Fruit fly (Drosophila melanogaster) whole organism, embryonic: ENCODE measurements around the gene udt.

ENCODE experiments used
- CG10366 ChIP-seq: fragments of 200-800 bp; sonication (Bioruptor generic); IDR thresholded peaks from 2 replicates; pipeline ENCODE4 v1.3.6; 2022; ENCODE audit warnings: missing biosample characterization, missing genetic modification characterization
- CG11085 ChIP-seq: fragments of 200-800 bp; sonication (Bioruptor generic); IDR thresholded peaks from 2 replicates; pipeline ENCODE4 v1.3.6; 2022; ENCODE audit warnings: missing biosample characterization, missing genetic modification characterization
- CG11093 ChIP-seq: fragments of 200-800 bp; sonication (Bioruptor generic); IDR thresholded peaks from 3 replicates; pipeline ENCODE4 v1.3.6; 2022; ENCODE audit warnings: missing biosample characterization, missing genetic modification characterization
- CG11723 ChIP-seq: fragments of 200-800 bp; sonication (Bioruptor generic); optimal IDR thresholded peaks from 2 replicates; lab custom pipeline; 2017; ENCODE audit warnings: missing biosample characterization, mild to moderate bottlenecking, missing genetic modification characterization
- CG12659 ChIP-seq: fragments of 200-800 bp; sonication (Bioruptor generic); optimal IDR thresholded peaks from 3 replicates; lab custom pipeline; 2017; ENCODE audit warnings: mild to moderate bottlenecking, missing biosample characterization, missing genetic modification reagents, missing genetic modification characterization
- CG13287 ChIP-seq: fragments of 200-800 bp; sonication (Bioruptor generic); IDR thresholded peaks from 2 replicates; pipeline ENCODE4 v1.3.6; 2022; ENCODE audit warnings: missing biosample characterization, missing genetic modification characterization; ENCODE audit not compliant: partially characterized antibody
- CG14441 ChIP-seq: fragments of 200-800 bp; sonication (Bioruptor generic); IDR thresholded peaks from 2 replicates; pipeline ENCODE4 v1.3.6; 2022; ENCODE audit warnings: missing biosample characterization, missing genetic modification characterization
- CG15011 ChIP-seq: fragments of 200-800 bp; sonication (Bioruptor generic); optimal IDR thresholded peaks from 3 replicates; lab custom pipeline; 2018; ENCODE audit warnings: missing biosample characterization, mild to moderate bottlenecking, missing genetic modification characterization
- CG1647 ChIP-seq: fragments of 200-800 bp; sonication (Bioruptor generic); optimal IDR thresholded peaks from 3 replicates; lab custom pipeline; 2016; ENCODE audit warnings: missing biosample characterization, missing genetic modification characterization
- CG17328 ChIP-seq: fragments of 200-800 bp; sonication (Bioruptor generic); IDR thresholded peaks from 2 replicates; pipeline ENCODE4 v1.3.6; 2022; ENCODE audit warnings: missing biosample characterization, missing genetic modification characterization
- CG18599 ChIP-seq: fragments of 200-800 bp; sonication (Bioruptor generic); optimal IDR thresholded peaks from 3 replicates; lab custom pipeline; 2017; ENCODE audit warnings: missing biosample characterization, missing genetic modification characterization, mild to moderate bottlenecking, moderate library complexity, missing genetic modification reagents
- CG2199 ChIP-seq: fragments of 200-800 bp; sonication (Bioruptor generic); IDR thresholded peaks from 3 replicates; pipeline ENCODE4 v1.3.6; 2022; ENCODE audit warnings: missing biosample characterization, missing genetic modification characterization
- CG30020 ChIP-seq: fragments of 200-800 bp; optimal IDR thresholded peaks from 2 replicates; lab custom pipeline; 2019; ENCODE audit warnings: missing biosample characterization, mild to moderate bottlenecking, missing genetic modification characterization, moderate library complexity
- CG31224 ChIP-seq: fragments of 200-800 bp; sonication (Bioruptor generic); IDR thresholded peaks from 2 replicates; pipeline ENCODE4 v1.3.6; 2022; ENCODE audit warnings: missing biosample characterization, missing genetic modification characterization
- CG6854 ChIP-seq: fragments of 200-800 bp; sonication (Bioruptor generic); optimal IDR thresholded peaks from 3 replicates; lab custom pipeline; 2017; ENCODE audit warnings: missing biosample characterization, mild to moderate bottlenecking, missing genetic modification characterization
- CG7839 ChIP-seq: fragments of 200-800 bp; sonication (Bioruptor generic); optimal IDR thresholded peaks from 3 replicates; lab custom pipeline; 2018; ENCODE audit warnings: missing biosample characterization, mild to moderate bottlenecking, missing genetic modification characterization, moderate library complexity
- CG7987 ChIP-seq: fragments of 200-800 bp; sonication (Bioruptor generic); optimal IDR thresholded peaks from 2 replicates; lab custom pipeline; 2018; ENCODE audit warnings: missing biosample characterization, mild to moderate bottlenecking, missing genetic modification characterization, moderate library complexity
- CG8359 ChIP-seq: fragments of 200-800 bp; sonication (Bioruptor generic); optimal IDR thresholded peaks from 2 replicates; lab custom pipeline; 2017; ENCODE audit warnings: missing biosample characterization, mild to moderate bottlenecking, missing genetic modification characterization, borderline replicate concordance
- CG8944 ChIP-seq: fragments of 200-800 bp; sonication (Bioruptor generic); optimal IDR thresholded peaks from 3 replicates; lab custom pipeline; 2016; ENCODE audit warnings: missing biosample characterization, missing genetic modification characterization
- CG9932 ChIP-seq: fragments of 200-800 bp; sonication (Bioruptor generic); IDR thresholded peaks from 2 replicates; pipeline ENCODE4 v1.3.6; 2022; ENCODE audit warnings: missing biosample characterization, missing genetic modification characterization
- Dad ChIP-seq: fragments of 200-800 bp; sonication (Bioruptor generic); optimal IDR thresholded peaks from 3 replicates; lab custom pipeline; 2016; ENCODE audit warnings: missing biosample characterization, missing genetic modification characterization
- Dp ChIP-seq: fragments of 200-800 bp; sonication (Bioruptor generic); optimal IDR thresholded peaks from 2 replicates; lab custom pipeline; 2018; ENCODE audit warnings: missing biosample characterization, mild to moderate bottlenecking, missing genetic modification characterization, moderate library complexity
- Fer1 ChIP-seq: fragments of 200-800 bp; sonication (Bioruptor generic); optimal IDR thresholded peaks from 2 replicates; lab custom pipeline; 2017; ENCODE audit warnings: missing biosample characterization, mild to moderate bottlenecking, missing genetic modification characterization
- HmgZ ChIP-seq: fragments of 200-800 bp; sonication (Bioruptor generic); optimal IDR thresholded peaks from 2 replicates; lab custom pipeline; 2018; ENCODE audit warnings: missing biosample characterization, mild to moderate bottlenecking, missing genetic modification characterization
- Hmr ChIP-seq: fragments of 200-800 bp; sonication (Bioruptor generic); optimal IDR thresholded peaks from 3 replicates; lab custom pipeline; 2017; ENCODE audit warnings: mild to moderate bottlenecking, missing biosample characterization, missing genetic modification reagents, missing genetic modification characterization
- MTF-1 ChIP-seq: fragments of 200-800 bp; sonication (Bioruptor generic); optimal IDR thresholded peaks from 2 replicates; lab custom pipeline; 2018; ENCODE audit warnings: missing biosample characterization, mild to moderate bottlenecking, missing genetic modification characterization, borderline replicate concordance
- Max ChIP-seq: fragments of 200-800 bp; sonication (Bioruptor generic); optimal IDR thresholded peaks from 2 replicates; lab custom pipeline; 2016; ENCODE audit warnings: missing biosample characterization, mild to moderate bottlenecking, missing genetic modification characterization
- Meics ChIP-seq: fragments of 200-800 bp; sonication (Bioruptor generic); optimal IDR thresholded peaks from 2 replicates; lab custom pipeline; 2017; ENCODE audit warnings: missing biosample characterization, mild to moderate bottlenecking, missing genetic modification characterization
- NC2β ChIP-seq: fragments of 200-800 bp; sonication (Bioruptor generic); optimal IDR thresholded peaks from 2 replicates; lab custom pipeline; 2016; ENCODE audit warnings: missing biosample characterization, missing genetic modification characterization
- Nf-YA ChIP-seq: fragments of 200-800 bp; sonication (Bioruptor generic); IDR thresholded peaks from 2 replicates; pipeline ENCODE4 v1.3.6; 2022; ENCODE audit warnings: missing biosample characterization, missing genetic modification characterization
- Optix ChIP-seq: fragments of 200-800 bp; sonication (Bioruptor generic); IDR thresholded peaks from 3 replicates; pipeline ENCODE4 v1.3.6; 2022; ENCODE audit warnings: missing biosample characterization, missing genetic modification characterization
- PHDP ChIP-seq: fragments of 200-800 bp; sonication (Bioruptor generic); optimal IDR thresholded peaks from 3 replicates; lab custom pipeline; 2018; ENCODE audit warnings: missing biosample characterization, mild to moderate bottlenecking, missing genetic modification characterization, moderate library complexity
- Six4 ChIP-seq: fragments of 200-800 bp; sonication (Bioruptor generic); optimal IDR thresholded peaks from 2 replicates; lab custom pipeline; 2016; ENCODE audit warnings: missing biosample characterization, missing genetic modification characterization
- Ssrp ChIP-seq: fragments of 200-800 bp; sonication (Bioruptor generic); optimal IDR thresholded peaks from 2 replicates; lab custom pipeline; 2018; ENCODE audit warnings: missing biosample characterization, mild to moderate bottlenecking, missing genetic modification characterization, moderate library complexity
- abd-A ChIP-seq: fragments of 200-800 bp; sonication (Bioruptor generic); optimal IDR thresholded peaks from 3 replicates; lab custom pipeline; 2019; ENCODE audit warnings: missing biosample characterization, mild to moderate bottlenecking, missing genetic modification characterization, moderate library complexity
- bigmax ChIP-seq: fragments of 200-800 bp; sonication (Bioruptor generic); optimal IDR thresholded peaks from 2 replicates; lab custom pipeline; 2018; ENCODE audit warnings: missing biosample characterization, mild to moderate bottlenecking, missing genetic modification characterization
- bowl ChIP-seq: fragments of 200-800 bp; sonication (Bioruptor generic); IDR thresholded peaks from 2 replicates; pipeline ENCODE4 v1.3.6; 2022; ENCODE audit warnings: missing biosample characterization, missing genetic modification characterization
- da ChIP-seq: fragments of 200-800 bp; sonication (Bioruptor generic); optimal IDR thresholded peaks from 2 replicates; lab custom pipeline; 2016; ENCODE audit warnings: missing biosample characterization, missing genetic modification characterization
- grau ChIP-seq: fragments of 200-800 bp; optimal IDR thresholded peaks from 3 replicates; lab custom pipeline; 2019; ENCODE audit warnings: missing biosample characterization, mild to moderate bottlenecking, missing genetic modification characterization, moderate library complexity
- hbn ChIP-seq: fragments of 200-800 bp; sonication (Bioruptor generic); IDR thresholded peaks from 2 replicates; pipeline ENCODE4 v1.3.6; 2022; ENCODE audit warnings: missing biosample characterization, missing genetic modification characterization; ENCODE audit not compliant: partially characterized antibody
- jing ChIP-seq: fragments of 200-800 bp; sonication (Bioruptor generic); optimal IDR thresholded peaks from 2 replicates; lab custom pipeline; 2018; ENCODE audit warnings: missing biosample characterization, mild to moderate bottlenecking, missing genetic modification characterization
- klu ChIP-seq: fragments of 200-800 bp; sonication (Bioruptor generic); IDR thresholded peaks from 2 replicates; pipeline ENCODE4 v1.3.6; 2022; ENCODE audit warnings: missing biosample characterization, missing genetic modification characterization
- lilli ChIP-seq: fragments of 200-800 bp; sonication (Bioruptor generic); optimal IDR thresholded peaks from 3 replicates; lab custom pipeline; 2016; ENCODE audit warnings: missing biosample characterization, missing genetic modification characterization
- nerfin-2 ChIP-seq: fragments of 200-800 bp; sonication (Bioruptor generic); IDR thresholded peaks from 2 replicates; pipeline ENCODE4 v1.3.6; 2022; ENCODE audit warnings: missing biosample characterization, missing genetic modification characterization; ENCODE audit not compliant: partially characterized antibody
- slou ChIP-seq: fragments of 200-800 bp; sonication (Bioruptor generic); optimal IDR thresholded peaks from 3 replicates; lab custom pipeline; 2016; ENCODE audit warnings: missing biosample characterization, missing genetic modification characterization
- sna ChIP-seq: fragments of 200-800 bp; sonication (Bioruptor generic); IDR thresholded peaks from 2 replicates; pipeline ENCODE4 v1.3.6; 2022; ENCODE audit warnings: missing biosample characterization, missing genetic modification characterization; ENCODE audit not compliant: partially characterized antibody
- stc ChIP-seq: fragments of 200-800 bp; sonication (Bioruptor generic); IDR thresholded peaks from 2 replicates; pipeline ENCODE4 v1.3.6; 2022; ENCODE audit warnings: missing biosample characterization, missing genetic modification characterization
- tna ChIP-seq: fragments of 200-800 bp; sonication (Bioruptor generic); IDR thresholded peaks from 2 replicates; pipeline ENCODE4 v1.3.6; 2022; ENCODE audit warnings: missing biosample characterization, missing genetic modification characterization; ENCODE audit not compliant: partially characterized antibody
- wor ChIP-seq: fragments of 200-800 bp; sonication (Bioruptor generic); IDR thresholded peaks from 2 replicates; pipeline ENCODE4 v1.3.6; 2022; ENCODE audit warnings: missing biosample characterization, missing genetic modification characterization
- z ChIP-seq: fragments of 200-800 bp; sonication (Bioruptor generic); IDR thresholded peaks from 3 replicates; pipeline ENCODE4 v1.3.6; 2022; ENCODE audit warnings: missing biosample characterization, missing genetic modification characterization

Gene udt

DNA sequence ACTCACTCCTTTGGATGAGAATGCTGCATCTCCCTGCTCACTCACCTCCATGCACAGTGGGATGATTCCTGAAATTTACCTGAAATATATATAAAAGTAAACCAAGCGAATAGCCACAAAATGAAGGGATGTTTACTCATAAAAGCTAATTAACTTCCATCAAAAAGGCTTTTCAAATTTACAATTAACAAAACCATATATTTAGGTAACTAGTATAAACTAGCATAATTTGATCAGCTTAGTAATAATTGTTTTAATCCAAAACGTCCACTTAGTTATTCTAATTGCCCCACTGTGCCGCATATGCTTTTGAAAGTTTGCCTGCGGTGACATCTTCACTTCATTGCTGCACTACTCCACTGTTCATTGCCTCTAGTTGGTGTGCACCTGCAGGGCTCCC lies 20.9 kb upstream of the udt start (continued):
- TF ChIP-seq nerfin-2 (GFP tag; lab: Robert Waterston, UW): no peak
- TF ChIP-seq Dad (GFP tag; lab: Kevin White, UChicago): peak; percentile 8
- peak; percentile 15 for TF ChIP-seq da (GFP tag; lab: Kevin White, UChicago)
- 0 out of 2 replicates have a peak, but pooled peaks have one; percentile 16 for TF ChIP-seq CG31224 (GFP tag; lab: Robert Waterston, UW)
- TF ChIP-seq jing: peak; percentile 71
- TF ChIP-seq CG11093: peak; percentile 65; the same call in 2 of the 3 replicates
- TF ChIP-seq Max (GFP tag; lab: Kevin White, UChicago): peak; percentile 53
- no peak for TF ChIP-seq bigmax (GFP tag; lab: Kevin White, UChicago)
- TF ChIP-seq CG7839 (tag; lab: Kevin White, UChicago): peak; percentile 83
- TF ChIP-seq klu: no peak
- TF ChIP-seq CG2199 (GFP tag; lab: Robert Waterston, UW): peak; percentile 29; the same call in 1 of the 3 replicates
- TF ChIP-seq Nf-YA (GFP tag; lab: Robert Waterston, UW): peak; percentile 44; the same call in 1 of the 2 replicates
- no peak for TF ChIP-seq CG7987 (GFP tag; lab: Kevin White, UChicago)
- TF ChIP-seq Hmr (GFP tag; lab: Kevin White, UChicago): peak; percentile 43
- peak; percentile 89 for TF ChIP-seq Ssrp (tag; lab: Kevin White, UChicago)
- peak; percentile 49 for TF ChIP-seq CG30020 (tag; lab: Kevin White, UChicago)
- peak; percentile 9 for TF ChIP-seq Fer1 (GFP tag; lab: Kevin White, UChicago)
- no peak for TF ChIP-seq HmgZ
- peak; percentile 68 for TF ChIP-seq CG8359 (GFP tag; lab: Kevin White, UChicago)
- TF ChIP-seq wor (GFP tag; lab: Robert Waterston, UW): peak; percentile 63
- peak; percentile 51 for TF ChIP-seq CG15011 (GFP tag; lab: Kevin White, UChicago)
- peak; percentile 16 for TF ChIP-seq Meics (GFP tag; lab: Kevin White, UChicago)
- peak; percentile 58 for TF ChIP-seq CG14441 (GFP tag; lab: Robert Waterston, UW)
- TF ChIP-seq CG18599: peak; percentile 62
- no peak for TF ChIP-seq slou (GFP tag; lab: Kevin White, UChicago)
- TF ChIP-seq z (GFP tag; lab: Robert Waterston, UW): no peak
- no peak for TF ChIP-seq sna
- no peak for TF ChIP-seq CG13287
- no peak for TF ChIP-seq CG11085
- peak; percentile 10 for TF ChIP-seq CG8944 (GFP tag; lab: Kevin White, UChicago)
- TF ChIP-seq stc (GFP tag; lab: Robert Waterston, UW): peak; percentile 80
- TF ChIP-seq grau (tag; lab: Kevin White, UChicago): peak; percentile 75
- TF ChIP-seq NC2β: peak; percentile 66
- no peak for TF ChIP-seq tna
- TF ChIP-seq lilli (GFP tag; lab: Kevin White, UChicago): peak; percentile 51
- peak; percentile 48 for TF ChIP-seq CG1647 (GFP tag; lab: Kevin White, UChicago)
- no peak for TF ChIP-seq bowl (GFP tag; lab: Robert Waterston, UW)
- TF ChIP-seq PHDP (tag; lab: Kevin White, UChicago): peak; percentile 83
- peak; percentile 61 for TF ChIP-seq CG12659 (GFP tag; lab: Kevin White, UChicago)
- TF ChIP-seq CG9932 (GFP tag; lab: Robert Waterston, UW): no peak
- no peak for TF ChIP-seq Dp
- TF ChIP-seq Six4 (GFP tag; lab: Kevin White, UChicago): peak; percentile 67
- no peak for TF ChIP-seq hbn (GFP tag; lab: Robert Waterston, UW)
- TF ChIP-seq MTF-1 (GFP tag; lab: Kevin White, UChicago): peak; percentile 17
- no peak for TF ChIP-seq abd-A (tag; lab: Kevin White, UChicago)
- TF ChIP-seq CG17328: peak; percentile 67
- TF ChIP-seq Optix: 0 out of 3 replicates have a peak, but pooled peaks have one; percentile 30
- TF ChIP-seq CG10366 (GFP tag; lab: Robert Waterston, UW): peak; percentile 49
- TF ChIP-seq CG11723 (GFP tag; lab: Kevin White, UChicago): peak; percentile 76
- no peak for TF ChIP-seq CG6854 (GFP tag; lab: Kevin White, UChicago)
